Fruit fly (Drosophila melanogaster): Measurements from ENCODE around the gene Sf3b1.

The Sf3b1 gene

DNA sequence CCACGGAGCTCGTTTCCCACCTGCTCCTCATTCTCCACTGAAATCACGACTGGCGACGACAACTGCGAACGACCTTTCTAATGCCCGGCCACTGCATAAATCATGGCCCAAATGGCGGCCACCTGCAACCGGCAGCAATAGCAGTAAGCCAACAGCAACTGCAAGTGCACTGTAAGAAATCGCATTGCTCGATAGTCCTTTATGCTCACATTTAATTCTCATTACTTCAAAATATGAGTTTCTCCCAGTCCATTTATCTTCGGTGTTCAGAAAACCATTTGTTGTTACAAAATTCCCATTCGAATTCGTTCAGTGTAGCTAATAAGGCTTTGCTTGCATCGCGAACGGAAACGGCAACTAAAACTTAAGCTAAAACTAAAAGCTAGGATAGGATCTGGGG is 35.9 kb downstream of the Sf3b1 start:
- TF ChIP-seq fru (GFP tag; optimal IDR thresholded peaks at IDR 0.05): no peak
- TF ChIP-seq lola (GFP tag; optimal IDR thresholded peaks at IDR 0.05): no peak
- no peak for TF ChIP-seq h (GFP tag; optimal IDR thresholded peaks at IDR 0.05)
- TF ChIP-seq dmrt93B (GFP tag; optimal IDR thresholded peaks at IDR 0.05): no peak
- TF ChIP-seq Sp1 (GFP tag; optimal IDR thresholded peaks at IDR 0.05): no peak
- no peak for TF ChIP-seq CG32264 (GFP tag; optimal IDR thresholded peaks at IDR 0.05)
- TF ChIP-seq Jra (GFP tag; optimal IDR thresholded peaks at IDR 0.05): no peak
- no peak for TF ChIP-seq woc (GFP tag; optimal IDR thresholded peaks at IDR 0.05)
- TF ChIP-seq jim (GFP tag; optimal IDR thresholded peaks at IDR 0.05): no peak
- no peak for TF ChIP-seq Myc (optimal IDR thresholded peaks at IDR 0.05)
- no peak for TF ChIP-seq br (GFP tag; optimal IDR thresholded peaks at IDR 0.05)
- no peak for TF ChIP-seq sv (GFP tag; optimal IDR thresholded peaks at IDR 0.05)

DNA sequence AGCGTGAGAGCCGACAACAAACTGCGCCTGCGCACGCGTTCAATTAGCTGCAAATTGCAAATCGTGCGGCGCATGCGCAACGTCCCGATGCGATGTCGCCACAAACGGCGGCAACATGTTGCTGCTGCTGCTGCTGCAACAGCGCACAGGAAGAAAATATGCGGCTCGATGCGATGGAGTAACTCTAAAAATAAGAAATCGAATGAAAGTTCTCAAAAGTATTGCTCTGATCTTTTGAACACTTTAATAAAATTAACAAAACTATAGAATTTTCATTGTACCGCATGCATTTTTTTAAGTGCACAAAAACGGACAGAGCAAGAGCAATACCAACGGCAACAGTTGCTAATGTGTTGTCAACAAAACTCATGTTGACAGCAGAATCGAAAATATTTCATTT is 38.0 kb downstream of the Sf3b1 start:
- no peak for TF ChIP-seq sage (GFP tag; optimal IDR thresholded peaks at IDR 0.05)
- TF ChIP-seq ey (GFP tag; optimal IDR thresholded peaks at IDR 0.05): peak; percentile 59
- TF ChIP-seq N (GFP tag; optimal IDR thresholded peaks at IDR 0.05): no peak
- no peak for TF ChIP-seq Hr78 (GFP tag; optimal IDR thresholded peaks at IDR 0.05)
- TF ChIP-seq Jra (GFP tag; optimal IDR thresholded peaks at IDR 0.05): peak; percentile 39
- peak; percentile 79 for TF ChIP-seq OdsH (GFP tag; optimal IDR thresholded peaks at IDR 0.05)
- TF ChIP-seq lola (GFP tag; optimal IDR thresholded peaks at IDR 0.05): no peak
- no peak for TF ChIP-seq Dfd (GFP tag; optimal IDR thresholded peaks at IDR 0.05)
- TF ChIP-seq Hr83 (GFP tag; optimal IDR thresholded peaks at IDR 0.05; ENCODE audit: poor library complexity, severe bottlenecking): no peak
- no peak for TF ChIP-seq usp (GFP tag; optimal IDR thresholded peaks at IDR 0.05)
- peak; percentile 37 for TF ChIP-seq woc (GFP tag; optimal IDR thresholded peaks at IDR 0.05)
- no peak for TF ChIP-seq Vsx2 (GFP tag; optimal IDR thresholded peaks at IDR 0.05; ENCODE audit: partially characterized antibody)
- no peak for TF ChIP-seq Mio (GFP tag; optimal IDR thresholded peaks at IDR 0.05)
- peak; percentile 79 for TF ChIP-seq Sp1 (GFP tag; optimal IDR thresholded peaks at IDR 0.05)
- TF ChIP-seq Rel (GFP tag; optimal IDR thresholded peaks at IDR 0.05): no peak
- TF ChIP-seq Rel (tag; optimal IDR thresholded peaks at IDR 0.05): no peak
- TF ChIP-seq Hnf4 (GFP tag; optimal IDR thresholded peaks at IDR 0.05): peak; percentile 69
- TF ChIP-seq pan (optimal IDR thresholded peaks at IDR 0.05): no peak
- no peak for TF ChIP-seq CrebA (GFP tag; optimal IDR thresholded peaks at IDR 0.05; ENCODE audit: borderline replicate concordance)
- TF ChIP-seq GATAd (GFP tag; optimal IDR thresholded peaks at IDR 0.05): no peak
- TF ChIP-seq brk (GFP tag; optimal IDR thresholded peaks at IDR 0.05): peak; percentile 42
- peak; percentile 55 for TF ChIP-seq psq (GFP tag; optimal IDR thresholded peaks at IDR 0.05)
- peak; percentile 57 for TF ChIP-seq CG9705 (GFP tag; optimal IDR thresholded peaks at IDR 0.05)
- TF ChIP-seq CG32264 (GFP tag; optimal IDR thresholded peaks at IDR 0.05): peak; percentile 28
- no peak for TF ChIP-seq Myc (optimal IDR thresholded peaks at IDR 0.05)
- peak; percentile 64 for TF ChIP-seq dmrt93B (GFP tag; optimal IDR thresholded peaks at IDR 0.05)
- TF ChIP-seq tai (GFP tag; optimal IDR thresholded peaks at IDR 0.05): peak; percentile 65
- TF ChIP-seq sv (GFP tag; optimal IDR thresholded peaks at IDR 0.05): no peak
- no peak for TF ChIP-seq dl (GFP tag; optimal IDR thresholded peaks at IDR 0.05; ENCODE audit: insufficient read depth in 1 of 2, partially characterized antibody in 2 of 2)
- peak; percentile 74 for TF ChIP-seq br (GFP tag; optimal IDR thresholded peaks at IDR 0.05)
- TF ChIP-seq dsf (GFP tag; optimal IDR thresholded peaks at IDR 0.05; ENCODE audit: borderline replicate concordance): no peak
- TF ChIP-seq fru (GFP tag; optimal IDR thresholded peaks at IDR 0.05): peak; percentile 63
- TF ChIP-seq rgr (GFP tag; optimal IDR thresholded peaks at IDR 0.05): peak; percentile 70
- no peak for TF ChIP-seq Abd-B (GFP tag; optimal IDR thresholded peaks at IDR 0.05)
- peak; percentile 85 for TF ChIP-seq HLH106 (tag; optimal IDR thresholded peaks at IDR 0.05)
- TF ChIP-seq h (GFP tag; optimal IDR thresholded peaks at IDR 0.05): peak; percentile 70
- peak in 1 of 2 experiments; percentile 67 for TF ChIP-seq foxo (GFP tag; optimal IDR thresholded peaks at IDR 0.05)
- TF ChIP-seq jim (GFP tag; optimal IDR thresholded peaks at IDR 0.05): no peak
- no peak for TF ChIP-seq Dif (GFP tag; optimal IDR thresholded peaks at IDR 0.05; ENCODE audit: partially characterized antibody)

DNA sequence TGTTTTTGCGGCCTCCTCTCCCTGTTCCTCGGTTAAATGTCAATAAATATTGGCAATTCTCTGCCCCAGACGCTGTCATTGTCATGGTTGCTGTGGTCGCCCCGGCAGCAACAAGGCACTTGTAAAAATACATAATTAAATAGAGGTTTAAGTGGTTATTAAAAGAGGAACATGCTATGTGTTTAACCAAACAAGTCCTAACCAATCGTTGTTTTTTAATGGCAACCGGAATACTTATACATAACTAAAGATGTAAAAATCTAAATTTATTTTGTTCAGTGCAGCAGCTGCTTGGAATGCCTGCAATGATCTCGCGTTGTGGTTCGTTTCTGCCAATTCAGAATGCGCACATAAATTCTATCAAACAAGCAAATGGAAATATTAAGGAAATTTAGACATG is 38.8 kb downstream of the Sf3b1 start:
- TF ChIP-seq foxo (GFP tag; optimal IDR thresholded peaks at IDR 0.05) (peak in 1 of 2 experiments; percentile 9), Hnf4 (GFP tag; optimal IDR thresholded peaks at IDR 0.05) (no peak), h (GFP tag; optimal IDR thresholded peaks at IDR 0.05) (peak; percentile 39), usp (GFP tag; optimal IDR thresholded peaks at IDR 0.05) (no peak), ey (GFP tag; optimal IDR thresholded peaks at IDR 0.05) (peak; percentile 19), woc (GFP tag; optimal IDR thresholded peaks at IDR 0.05) (peak; percentile 10), Abd-B (GFP tag; optimal IDR thresholded peaks at IDR 0.05) (no peak), Dif (GFP tag; optimal IDR thresholded peaks at IDR 0.05; ENCODE audit: partially characterized antibody) (no peak), fru (GFP tag; optimal IDR thresholded peaks at IDR 0.05) (peak; percentile 35), psq (GFP tag; optimal IDR thresholded peaks at IDR 0.05) (no peak), HLH106 (tag; optimal IDR thresholded peaks at IDR 0.05) (no peak), rgr (GFP tag; optimal IDR thresholded peaks at IDR 0.05) (peak; percentile 6), CG32264 (GFP tag; optimal IDR thresholded peaks at IDR 0.05) (no peak), brk (GFP tag; optimal IDR thresholded peaks at IDR 0.05) (no peak), br (GFP tag; optimal IDR thresholded peaks at IDR 0.05) (peak; percentile 7), lola (GFP tag; optimal IDR thresholded peaks at IDR 0.05) (no peak), Jra (GFP tag; optimal IDR thresholded peaks at IDR 0.05) (no peak)
